Fruit fly (Drosophila melanogaster): ENCODE data around the gene CG11722.

- TF ChIP-seq usp (GFP tag; optimal IDR thresholded peaks at IDR 0.05) (no peak), pan (optimal IDR thresholded peaks at IDR 0.05) (no peak)
Observed at dm6 chr3R:10070195-10070594, 24.9 kb upstream of the CG11722 start.
